Worm (Caenorhabditis elegans): ENCODE data around the gene dab-1.

ce11 chrII:8222309-8223065, at the start of gene dab-1:
- TF ChIP-seq fos-1 (tag; optimal IDR thresholded peaks at IDR 0.05) (no peak), daf-8 (GFP tag; IDR thresholded peaks at IDR 0.05) (no peak), aly-2 (tag; optimal IDR thresholded peaks at IDR 0.05) (no peak), pha-4 (GFP tag; IDR thresholded peaks at IDR 0.05) (no peak), pha-4 (tag; optimal IDR thresholded peaks at IDR 0.05) (no peak), F44E2.7 (GFP tag; IDR thresholded peaks at IDR 0.05) (no peak), daf-19 (GFP tag; conservative IDR thresholded peaks at IDR 0.05) (no peak)

All from whole organism, L4 larva.